Fruit fly (Drosophila melanogaster): ENCODE results near the gene Iml1.
A peak's percentile ranks its signal among the peaks of the same experiment; 100 is the strongest.

Gene Iml1

DNA sequence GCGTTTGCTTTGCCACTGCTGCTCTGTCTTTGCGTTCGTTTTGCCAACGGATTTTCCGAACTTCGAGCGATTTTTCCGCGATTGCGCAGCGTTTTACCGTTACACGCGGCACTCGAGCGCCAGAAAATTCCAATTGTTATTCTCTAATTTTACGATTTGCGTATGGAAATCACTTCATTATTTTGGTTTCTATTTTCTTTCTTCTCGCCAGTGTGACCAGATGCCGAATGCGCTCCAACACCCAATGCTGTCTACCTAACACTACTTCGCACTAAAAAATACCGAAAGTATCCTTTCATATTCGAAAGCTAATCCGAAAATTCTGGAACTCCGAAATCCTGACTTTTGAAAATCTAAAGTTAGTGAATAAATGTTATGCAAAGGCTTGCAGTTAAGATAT is 37.4 kb downstream of the Iml1 start, which contains the start of gene CG12084 (continued):
- TF ChIP-seq wor (GFP tag; IDR thresholded peaks at IDR 0.05) = no peak
- TF ChIP-seq chif (GFP tag; optimal IDR thresholded peaks at IDR 0.05) = no peak
- no peak for TF ChIP-seq HLH4C (GFP tag; IDR thresholded peaks at IDR 0.05; ENCODE audit: partially characterized antibody)
- TF ChIP-seq Jarid2 (GFP tag; optimal IDR thresholded peaks at IDR 0.05) = no peak
- no peak for TF ChIP-seq CG16813 (GFP tag; IDR thresholded peaks at IDR 0.05; ENCODE audit: partially characterized antibody)
- TF ChIP-seq zf30C (GFP tag; optimal IDR thresholded peaks at IDR 0.05) = no peak
- TF ChIP-seq sc (optimal IDR thresholded peaks at IDR 0.05) = no peak
- no peak for TF ChIP-seq sc (GFP tag; optimal IDR thresholded peaks at IDR 0.05)
- no peak for TF ChIP-seq p53 (GFP tag; optimal IDR thresholded peaks at IDR 0.05)
- TF ChIP-seq dpn (GFP tag; optimal IDR thresholded peaks at IDR 0.05) = no peak
- TF ChIP-seq CG31365 (tag; optimal IDR thresholded peaks at IDR 0.05) = no peak
- no peak for TF ChIP-seq CG4360 (GFP tag; IDR thresholded peaks at IDR 0.05)
- TF ChIP-seq her (GFP tag; optimal IDR thresholded peaks at IDR 0.05) = peak; percentile 13
- TF ChIP-seq sens (GFP tag) = peak; percentile 70
- TF ChIP-seq eyg (GFP tag; optimal IDR thresholded peaks at IDR 0.05) = no peak
- no peak for TF ChIP-seq jumu (GFP tag; optimal IDR thresholded peaks at IDR 0.05)
- TF ChIP-seq CG8478 (optimal IDR thresholded peaks at IDR 0.05) = no peak
- TF ChIP-seq Hr3 (GFP tag; optimal IDR thresholded peaks at IDR 0.05) = no peak
- no peak for TF ChIP-seq CG9215 (GFP tag; IDR thresholded peaks at IDR 0.05)
- TF ChIP-seq HLH54F (GFP tag; optimal IDR thresholded peaks at IDR 0.05) = no peak
- TF ChIP-seq exex (tag; optimal IDR thresholded peaks at IDR 0.05) = no peak
- peak; percentile 89 for TF ChIP-seq CG4617 (GFP tag; optimal IDR thresholded peaks at IDR 0.05; ENCODE audit: borderline replicate concordance)
- no peak for TF ChIP-seq CG17186 (GFP tag; optimal IDR thresholded peaks at IDR 0.05)
- TF ChIP-seq CG1647 (GFP tag; optimal IDR thresholded peaks at IDR 0.05) = no peak
- no peak for TF ChIP-seq CG8089 (GFP tag; optimal IDR thresholded peaks at IDR 0.05)
- no peak for TF ChIP-seq CG7786 (GFP tag; optimal IDR thresholded peaks at IDR 0.05)
- no peak for TF ChIP-seq esg (GFP tag; conservative IDR thresholded peaks at IDR 0.05)
- no peak for TF ChIP-seq Hsf (GFP tag; optimal IDR thresholded peaks at IDR 0.05)
- no peak for TF ChIP-seq CG18262 (tag; optimal IDR thresholded peaks at IDR 0.05)
- no peak for TF ChIP-seq CG12219 (GFP tag; optimal IDR thresholded peaks at IDR 0.05)
- TF ChIP-seq CG6654 (GFP tag; optimal IDR thresholded peaks at IDR 0.05) = no peak
- no peak for TF ChIP-seq chn (GFP tag; optimal IDR thresholded peaks at IDR 0.05)
- no peak for TF ChIP-seq fd3F (GFP tag; optimal IDR thresholded peaks at IDR 0.05)
- TF ChIP-seq ERR (GFP tag; optimal IDR thresholded peaks at IDR 0.05) = no peak
- no peak for TF ChIP-seq HmgD (GFP tag; optimal IDR thresholded peaks at IDR 0.05)
- no peak for TF ChIP-seq Ets65A (GFP tag)
- TF ChIP-seq CG31388 (GFP tag; optimal IDR thresholded peaks at IDR 0.05) = no peak
- TF ChIP-seq Fer1 (GFP tag; optimal IDR thresholded peaks at IDR 0.05) = no peak
- no peak for TF ChIP-seq CG17568 (GFP tag; optimal IDR thresholded peaks at IDR 0.05)
- no peak for TF ChIP-seq ase (GFP tag; IDR thresholded peaks at IDR 0.05)
- TF ChIP-seq CG13287 (GFP tag; IDR thresholded peaks at IDR 0.05; ENCODE audit: partially characterized antibody) = peak; percentile 46; the same call in 1 of the 2 replicates
- TF ChIP-seq CG1832 (GFP tag; optimal IDR thresholded peaks at IDR 0.05) = no peak
- no peak for TF ChIP-seq al (GFP tag; IDR thresholded peaks at IDR 0.05)
- TF ChIP-seq ro (GFP tag; IDR thresholded peaks at IDR 0.05) = no peak
- TF ChIP-seq jing (GFP tag; optimal IDR thresholded peaks at IDR 0.05) = no peak
- no peak for TF ChIP-seq CG12744 (GFP tag; optimal IDR thresholded peaks at IDR 0.05)
- no peak for TF ChIP-seq dmrt99B (tag; optimal IDR thresholded peaks at IDR 0.05)
- no peak for TF ChIP-seq Deaf1 (tag; optimal IDR thresholded peaks at IDR 0.05)
- no peak for TF ChIP-seq CG11723 (GFP tag; optimal IDR thresholded peaks at IDR 0.05)
- TF ChIP-seq CG6272 (GFP tag; IDR thresholded peaks at IDR 0.05) = no peak
- no peak for TF ChIP-seq Ada2b (GFP tag; IDR thresholded peaks at IDR 0.05)
- no peak for TF ChIP-seq chm (GFP tag; IDR thresholded peaks at IDR 0.05)
- no peak for TF ChIP-seq Hmx (GFP tag; optimal IDR thresholded peaks at IDR 0.05)
- peak; percentile 85 for TF ChIP-seq MESR4 (GFP tag; optimal IDR thresholded peaks at IDR 0.05)

All from whole organism, embryonic.